Worm (Caenorhabditis elegans) whole organism, early embryonic: ENCODE measurements around the gene Y34B4A.4.

Source experiments
- B0310.2 ChIP-seq: sonication (generic microtip); optimal IDR thresholded peaks from 2 replicates; lab custom pipeline; 2016; ENCODE audit warnings: mild to moderate bottlenecking, missing genetic modification characterization, missing compliant biosample characterization
- ama-1 ChIP-seq: fragments of 150-350 bp; optimal IDR thresholded peaks from 2 replicates; lab custom pipeline; 2014
- ceh-13 ChIP-seq: fragments of 200-800 bp; sonication (Bioruptor generic); optimal IDR thresholded peaks from 2 replicates; lab custom pipeline; 2018; ENCODE audit warnings: mild to moderate bottlenecking, missing genetic modification characterization, missing compliant biosample characterization
- ceh-36 ChIP-seq: sonication (generic microtip); optimal IDR thresholded peaks from 2 replicates; lab custom pipeline; 2016; ENCODE audit warnings: missing genetic modification characterization, inconsistent platforms, missing compliant biosample characterization
- hnd-1 ChIP-seq: sonication (generic microtip); optimal IDR thresholded peaks from 2 replicates; lab custom pipeline; 2016; ENCODE audit warnings: missing genetic modification characterization, missing compliant biosample characterization
- tbx-37 ChIP-seq: fragments of 200-800 bp; sonication (Bioruptor generic); conservative IDR thresholded peaks from 2 replicates; pipeline ENCODE4 v1.3.6; 2022; ENCODE audit warnings: missing genetic modification reagents, missing genetic modification characterization, missing compliant biosample characterization

DNA sequence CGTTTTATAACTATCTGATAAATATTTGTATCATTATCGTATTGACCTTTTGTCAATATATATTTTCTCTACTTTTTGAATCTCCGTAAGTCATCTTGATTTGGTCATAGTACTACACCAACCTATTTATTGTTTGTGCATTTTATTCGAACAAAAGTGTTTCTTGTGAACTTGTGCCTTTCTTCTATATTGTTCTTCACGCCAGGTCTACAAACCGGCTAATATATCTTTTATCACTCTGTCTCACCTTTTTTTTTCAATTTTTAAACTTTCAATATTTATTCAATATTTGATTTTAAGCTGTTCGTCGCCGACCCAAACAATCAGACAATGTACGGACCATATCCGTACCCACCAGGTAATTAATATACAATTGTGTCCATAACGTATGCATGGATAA, 48.1 kb upstream of the Y34B4A.4 start, which contains the start of gene hrpa-2:
- TF ChIP-seq hnd-1 (tag; lab: Kevin White, UChicago) (no peak), ama-1 (lab: Kevin White, UChicago) (no peak), ceh-36 (tag; lab: Kevin White, UChicago) (no peak), ceh-13 (GFP tag; lab: Kevin White, UChicago) (no peak), B0310.2 (tag; lab: Kevin White, UChicago) (no peak), tbx-37 (GFP tag; lab: Robert Waterston, UW) (no peak)
